Fruit fly (Drosophila melanogaster) whole organism, embryonic: Measurements from ENCODE around the gene MSAmiP.
A peak's percentile ranks its signal among the peaks of the same experiment; 100 is the strongest.

Experiments used
- Bdp1 ChIP-seq: fragments of 200-800 bp; sonication (Bioruptor generic); optimal IDR thresholded peaks from 3 replicates; lab custom pipeline; 2016; ENCODE audit warnings: missing biosample characterization, missing genetic modification characterization
- CG1024 ChIP-seq: fragments of 200-800 bp; sonication (Bioruptor generic); IDR thresholded peaks from 2 replicates; pipeline ENCODE4 v1.3.6; 2022; ENCODE audit warnings: missing biosample characterization, missing genetic modification characterization
- CG11093 ChIP-seq: fragments of 200-800 bp; sonication (Bioruptor generic); IDR thresholded peaks from 3 replicates; pipeline ENCODE4 v1.3.6; 2022; ENCODE audit warnings: missing biosample characterization, missing genetic modification characterization
- CG11723 ChIP-seq: fragments of 200-800 bp; sonication (Bioruptor generic); optimal IDR thresholded peaks from 2 replicates; lab custom pipeline; 2017; ENCODE audit warnings: missing biosample characterization, mild to moderate bottlenecking, missing genetic modification characterization
- CG12219 ChIP-seq: fragments of 200-800 bp; sonication (Bioruptor generic); optimal IDR thresholded peaks from 3 replicates; lab custom pipeline; 2018; ENCODE audit warnings: missing biosample characterization, mild to moderate bottlenecking, missing genetic modification characterization
- CG14710 ChIP-seq: fragments of 200-800 bp; sonication (Bioruptor generic); optimal IDR thresholded peaks from 3 replicates; lab custom pipeline; 2019; ENCODE audit warnings: missing biosample characterization, mild to moderate bottlenecking, missing genetic modification characterization, moderate library complexity
- CG15011 ChIP-seq: fragments of 200-800 bp; sonication (Bioruptor generic); optimal IDR thresholded peaks from 3 replicates; lab custom pipeline; 2018; ENCODE audit warnings: missing biosample characterization, mild to moderate bottlenecking, missing genetic modification characterization
- CG17361 ChIP-seq: fragments of 200-800 bp; sonication (Bioruptor generic); IDR thresholded peaks from 3 replicates; pipeline ENCODE4 v1.3.6; 2022; ENCODE audit warnings: missing biosample characterization, missing genetic modification characterization
- CG2712 ChIP-seq: fragments of 200-800 bp; optimal IDR thresholded peaks from 3 replicates; lab custom pipeline; 2019; ENCODE audit warnings: missing biosample characterization, mild to moderate bottlenecking, missing genetic modification characterization, moderate library complexity
- CG3163 ChIP-seq: fragments of 200-800 bp; sonication (Bioruptor generic); optimal IDR thresholded peaks from 3 replicates; lab custom pipeline; 2016; ENCODE audit warnings: missing biosample characterization, missing genetic modification characterization
- CG34422 ChIP-seq: fragments of 200-800 bp; sonication (Bioruptor generic); IDR thresholded peaks from 3 replicates; pipeline ENCODE4 v1.3.6; 2022; ENCODE audit warnings: missing biosample characterization, missing genetic modification characterization
- CG5180 ChIP-seq: fragments of 200-800 bp; sonication (Bioruptor generic); optimal IDR thresholded peaks from 3 replicates; lab custom pipeline; 2017; ENCODE audit warnings: missing biosample characterization, missing genetic modification characterization, mild to moderate bottlenecking, moderate library complexity, missing genetic modification reagents
- CG7839 ChIP-seq: fragments of 200-800 bp; sonication (Bioruptor generic); optimal IDR thresholded peaks from 3 replicates; lab custom pipeline; 2018; ENCODE audit warnings: missing biosample characterization, mild to moderate bottlenecking, missing genetic modification characterization, moderate library complexity
- CG7987 ChIP-seq: fragments of 200-800 bp; sonication (Bioruptor generic); optimal IDR thresholded peaks from 2 replicates; lab custom pipeline; 2018; ENCODE audit warnings: missing biosample characterization, mild to moderate bottlenecking, missing genetic modification characterization, moderate library complexity
- CG8290 ChIP-seq, 3 experiments: fragments of 200-800 bp; sonication (Bioruptor generic); optimal IDR thresholded peaks; 2 replicates each; lab custom pipeline; 2016 to 2019; ENCODE audit warnings: missing biosample characterization in 3 of 3, missing genetic modification characterization in 3 of 3, mild to moderate bottlenecking in 2 of 3, moderate library complexity in 1 of 3
- CTCF ChIP-seq: fragments of 200-800 bp; sonication (Bioruptor generic); optimal IDR thresholded peaks from 2 replicates; lab custom pipeline; 2017; ENCODE audit warnings: missing biosample characterization, mild to moderate bottlenecking, missing genetic modification characterization, moderate library complexity
- CkIIα-i1 ChIP-seq: fragments of 200-800 bp; sonication (Bioruptor generic); IDR thresholded peaks from 2 replicates; pipeline ENCODE4 v1.3.6; 2022; ENCODE audit warnings: missing biosample characterization, missing genetic modification characterization
- D ChIP-seq, 2 experiments: fragments of 200-800 bp in 1 of 2; fragments of >200 bp in 1 of 2; sonication (Bioruptor generic) in 1 of 2; optimal IDR thresholded peaks; 2 replicates in 1 of 2; 3 replicates in 1 of 2; lab custom pipeline; 2017; ENCODE audit warnings: mild to moderate bottlenecking in 1 of 2, missing biosample characterization in 1 of 2, missing genetic modification characterization in 1 of 2, missing genetic modification reagents in 1 of 2
- Dek ChIP-seq: fragments of 200-800 bp; sonication (Bioruptor generic); optimal IDR thresholded peaks from 3 replicates; lab custom pipeline; 2019; ENCODE audit warnings: missing biosample characterization, mild to moderate bottlenecking, missing genetic modification characterization, moderate library complexity
- Doc2 ChIP-seq: fragments of 200-800 bp; sonication (Bioruptor generic); IDR thresholded peaks from 2 replicates; pipeline ENCODE4 v1.3.6; 2022; ENCODE audit warnings: missing biosample characterization, missing genetic modification characterization
- Dp ChIP-seq: fragments of 200-800 bp; sonication (Bioruptor generic); optimal IDR thresholded peaks from 2 replicates; lab custom pipeline; 2018; ENCODE audit warnings: missing biosample characterization, mild to moderate bottlenecking, missing genetic modification characterization, moderate library complexity
- GATAe ChIP-seq: fragments of 200-800 bp; sonication (Bioruptor generic); conservative IDR thresholded peaks from 2 replicates; pipeline ENCODE4 v1.3.6; 2022; ENCODE audit warnings: missing biosample characterization, missing genetic modification characterization
- Gug ChIP-seq: fragments of 200-800 bp; sonication (Bioruptor generic); IDR thresholded peaks from 4 replicates; pipeline ENCODE4 v1.3.6; 2022; ENCODE audit warnings: missing biosample characterization, missing genetic modification characterization
- Hand ChIP-seq: fragments of 200-800 bp; sonication (Bioruptor generic); optimal IDR thresholded peaks from 2 replicates; lab custom pipeline; 2017; ENCODE audit warnings: mild to moderate bottlenecking, missing biosample characterization, missing genetic modification reagents, missing genetic modification characterization
- Lim3 ChIP-seq: fragments of 200-800 bp; sonication (Bioruptor generic); IDR thresholded peaks from 2 replicates; pipeline ENCODE4 v1.3.6; 2022; ENCODE audit warnings: missing biosample characterization, missing genetic modification characterization
- Mad ChIP-seq: fragments of 200-800 bp; sonication (Bioruptor generic); optimal IDR thresholded peaks from 2 replicates; lab custom pipeline; 2016; ENCODE audit warnings: missing biosample characterization, missing genetic modification characterization
- Myb ChIP-seq: fragments of 200-800 bp; sonication (Bioruptor generic); optimal IDR thresholded peaks from 2 replicates; lab custom pipeline; 2016; ENCODE audit warnings: missing biosample characterization, missing genetic modification characterization
- NK7.1 ChIP-seq: fragments of 200-800 bp; sonication (Bioruptor generic); optimal IDR thresholded peaks from 3 replicates; lab custom pipeline; 2016; ENCODE audit warnings: missing biosample characterization, missing genetic modification characterization
- Opbp ChIP-seq: fragments of 200-800 bp; sonication (Bioruptor generic); IDR thresholded peaks from 3 replicates; pipeline ENCODE4 v1.3.6; 2022; ENCODE audit warnings: missing biosample characterization, missing genetic modification characterization; ENCODE audit not compliant: partially characterized antibody
- Stat92E ChIP-seq, 3 experiments: fragments of >200 bp in 2 of 3; fragments of 200-800 bp in 1 of 3; sonication (Bioruptor generic) in 1 of 3; optimal IDR thresholded peaks; 2 replicates each; lab custom pipeline; 2017 to 2019; ENCODE audit warnings: missing biosample characterization in 3 of 3, missing genetic modification characterization in 3 of 3, mild to moderate bottlenecking in 1 of 3, moderate library complexity in 1 of 3
- Xbp1 ChIP-seq: fragments of 200-800 bp; sonication (Bioruptor generic); optimal IDR thresholded peaks from 3 replicates; lab custom pipeline; 2016; ENCODE audit warnings: missing biosample characterization, mild to moderate bottlenecking, missing genetic modification characterization
- bsh ChIP-seq, 2 experiments: fragments of 200-800 bp; sonication (Bioruptor generic); optimal IDR thresholded peaks; 2 replicates each; lab custom pipeline; 2017 to 2018; ENCODE audit warnings: mild to moderate bottlenecking in 2 of 2, missing biosample characterization in 2 of 2, missing genetic modification characterization in 2 of 2, moderate library complexity in 1 of 2
- fd96Cb ChIP-seq: fragments of 200-800 bp; sonication (Bioruptor generic); optimal IDR thresholded peaks from 2 replicates; lab custom pipeline; 2018; ENCODE audit warnings: missing biosample characterization, mild to moderate bottlenecking, missing genetic modification characterization, moderate library complexity
- hkb ChIP-seq, 2 experiments: fragments of 200-800 bp in 1 of 2; fragments of >200 bp in 1 of 2; sonication (Bioruptor generic) in 1 of 2; IDR thresholded peaks in 1 of 2; optimal IDR thresholded peaks in 1 of 2; 2 replicates each; pipeline versions ENCODE4 v1.3.6 to Lab custom; 2017 to 2022; ENCODE audit warnings: missing biosample characterization in 1 of 2, missing genetic modification characterization in 1 of 2
- knrl ChIP-seq: fragments of 200-800 bp; sonication (Bioruptor generic); IDR thresholded peaks from 3 replicates; pipeline ENCODE4 v1.3.6; 2022; ENCODE audit warnings: missing biosample characterization, missing genetic modification characterization; ENCODE audit not compliant: partially characterized antibody
- lilli ChIP-seq: fragments of 200-800 bp; sonication (Bioruptor generic); optimal IDR thresholded peaks from 3 replicates; lab custom pipeline; 2016; ENCODE audit warnings: missing biosample characterization, missing genetic modification characterization
- nmo ChIP-seq: fragments of 200-800 bp; sonication (Bioruptor generic); optimal IDR thresholded peaks from 2 replicates; lab custom pipeline; 2018; ENCODE audit warnings: missing biosample characterization, mild to moderate bottlenecking, missing genetic modification characterization, moderate library complexity
- onecut ChIP-seq: fragments of 200-800 bp; sonication (Bioruptor generic); IDR thresholded peaks from 2 replicates; pipeline ENCODE4 v1.3.6; 2022; ENCODE audit warnings: missing biosample characterization, missing genetic modification characterization
- peb ChIP-seq: fragments of 200-800 bp; sonication (Bioruptor generic); IDR thresholded peaks from 2 replicates; pipeline ENCODE4 v1.3.6; 2022; ENCODE audit warnings: missing biosample characterization, missing genetic modification characterization
- pfk ChIP-seq: fragments of 200-800 bp; sonication (Bioruptor generic); optimal IDR thresholded peaks from 2 replicates; lab custom pipeline; 2018; ENCODE audit warnings: missing biosample characterization, mild to moderate bottlenecking, missing genetic modification characterization, moderate library complexity
- prd ChIP-seq, 3 experiments: fragments of >200 bp in 2 of 3; fragments of 200-800 bp in 1 of 3; sonication (Bioruptor generic) in 1 of 3; optimal IDR thresholded peaks in 2 of 3; IDR thresholded peaks in 1 of 3; 2 replicates in 2 of 3; 3 replicates in 1 of 3; pipeline versions ENCODE4 v1.3.6 to Lab custom; 2017 to 2022; ENCODE audit warnings: missing biosample characterization in 1 of 3, missing genetic modification characterization in 1 of 3
- pum ChIP-seq: fragments of 200-800 bp; sonication (Bioruptor generic); optimal IDR thresholded peaks from 2 replicates; lab custom pipeline; 2016; ENCODE audit warnings: missing biosample characterization, missing genetic modification characterization
- sc ChIP-seq, 3 experiments: fragments of >200 bp in 2 of 3; fragments of 200-800 bp in 1 of 3; sonication (Bioruptor generic) in 1 of 3; optimal IDR thresholded peaks; 2 replicates in 2 of 3; 3 replicates in 1 of 3; lab custom pipeline; 2017; ENCODE audit warnings: mild to moderate bottlenecking in 1 of 3, missing biosample characterization in 1 of 3, missing genetic modification characterization in 1 of 3, missing genetic modification reagents in 1 of 3
- seq ChIP-seq: fragments of 200-800 bp; sonication (Bioruptor generic); IDR thresholded peaks from 2 replicates; pipeline ENCODE4 v1.3.6; 2022; ENCODE audit warnings: missing biosample characterization, missing genetic modification characterization
- tll ChIP-seq, 2 experiments: fragments of 200-800 bp in 1 of 2; fragments of >200 bp in 1 of 2; sonication (Bioruptor generic) in 1 of 2; optimal IDR thresholded peaks; 2 replicates each; lab custom pipeline; 2017 to 2019; ENCODE audit warnings: missing biosample characterization in 2 of 2, missing genetic modification characterization in 2 of 2, mild to moderate bottlenecking in 1 of 2, moderate library complexity in 1 of 2
- unc-4 ChIP-seq: fragments of 200-800 bp; sonication (Bioruptor generic); IDR thresholded peaks from 2 replicates; pipeline ENCODE4 v1.3.6; 2022; ENCODE audit warnings: missing biosample characterization, missing genetic modification characterization; ENCODE audit not compliant: partially characterized antibody
- yki ChIP-seq: fragments of >200 bp; optimal IDR thresholded peaks from 3 replicates; lab custom pipeline; 2018
- zfh1 ChIP-seq: fragments of 200-800 bp; sonication (Bioruptor generic); IDR thresholded peaks from 3 replicates; pipeline ENCODE4 v1.3.6; 2022; ENCODE audit warnings: missing biosample characterization, missing genetic modification characterization

MSAmiP gene

DNA sequence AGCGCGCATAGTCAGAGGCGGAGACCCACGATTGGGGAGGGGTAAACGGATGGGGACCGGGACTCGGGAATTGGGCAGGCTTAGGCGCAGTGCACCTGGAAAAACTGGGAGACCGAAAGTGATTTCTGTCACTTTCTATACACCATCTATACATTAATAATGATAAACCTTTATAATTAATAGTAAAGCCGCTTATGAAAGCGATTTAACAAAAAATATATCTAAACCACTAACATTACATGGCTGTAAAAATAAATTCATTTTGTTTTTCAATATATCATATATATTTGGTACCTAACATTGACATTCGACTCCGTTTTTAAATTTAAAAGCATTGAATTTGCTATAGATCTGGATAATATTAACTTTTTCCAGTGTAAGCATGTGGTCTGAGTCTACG, 95.1 kb downstream of the MSAmiP start (continued):
- TF ChIP-seq CG7839 (tag; lab: Kevin White, UChicago) (peak; percentile 59), CG11723 (no peak), onecut (no peak), CG1024 (GFP tag; lab: Robert Waterston, UW) (no peak), sc (optimal IDR thresholded peaks at IDR 0.05; lab: Kevin White, UChicago) (no peak), sc (GFP tag; optimal IDR thresholded peaks at IDR 0.05; lab: Kevin White, UChicago) (peak; percentile 8), Bdp1 (GFP tag; lab: Kevin White, UChicago) (no peak), CG3163 (GFP tag; lab: Kevin White, UChicago) (no peak), NK7.1 (GFP tag; lab: Kevin White, UChicago) (no peak), CG11093 (no peak; the same call in 2 of the 3 replicates), Stat92E (GFP tag; optimal IDR thresholded peaks at IDR 0.05; lab: Kevin White, UChicago) (peak in 1 of 3 experiments; percentile 7), CG8290 (GFP tag; optimal IDR thresholded peaks at IDR 0.05; lab: Kevin White, UChicago) (no peak), CG8290 (tag; optimal IDR thresholded peaks at IDR 0.05; lab: Kevin White, UChicago) (no peak), Lim3 (GFP tag; lab: Robert Waterston, UW) (no peak), bsh (GFP tag; optimal IDR thresholded peaks at IDR 0.05; lab: Kevin White, UChicago) (peak in 1 of 2 experiments; percentile 24), Dp (GFP tag; lab: Kevin White, UChicago) (no peak), CG12219 (GFP tag; lab: Kevin White, UChicago) (no peak), zfh1 (GFP tag; lab: Robert Waterston, UW) (no peak), CG15011 (no peak), D (optimal IDR thresholded peaks at IDR 0.05; lab: Kevin White, UChicago) (no peak), D (GFP tag; optimal IDR thresholded peaks at IDR 0.05; lab: Kevin White, UChicago) (peak; percentile 26), hkb (optimal IDR thresholded peaks at IDR 0.05; lab: Kevin White, UChicago) (no peak), hkb (GFP tag; IDR thresholded peaks at IDR 0.05; lab: Robert Waterston, UW) (no peak), Mad (GFP tag; lab: Kevin White, UChicago) (no peak), yki (lab: Kevin White, UChicago) (no peak), CG2712 (peak; percentile 83), CG5180 (no peak), peb (GFP tag; lab: Robert Waterston, UW) (0 out of 2 replicates have a peak, but pooled peaks have one; percentile 26), Hand (GFP tag; lab: Kevin White, UChicago) (no peak), Xbp1 (GFP tag; lab: Kevin White, UChicago) (peak; percentile 27), unc-4 (GFP tag; lab: Robert Waterston, UW) (no peak), Dek (no peak), Doc2 (GFP tag; lab: Robert Waterston, UW) (no peak), nmo (GFP tag; lab: Kevin White, UChicago) (peak; percentile 50), prd (optimal IDR thresholded peaks at IDR 0.05; lab: Kevin White, UChicago) (no peak), prd (GFP tag; IDR thresholded peaks at IDR 0.05; lab: Robert Waterston, UW) (peak; percentile 20; the same call in 1 of the 3 replicates), CG7987 (GFP tag; lab: Kevin White, UChicago) (no peak), CG17361 (GFP tag; lab: Robert Waterston, UW) (peak; percentile 78; the same call in 2 of the 3 replicates), seq (no peak), lilli (GFP tag; lab: Kevin White, UChicago) (no peak), fd96Cb (tag; lab: Kevin White, UChicago) (peak; percentile 31), CkIIα-i1 (GFP tag; lab: Robert Waterston, UW) (no peak), CG14710 (tag; lab: Kevin White, UChicago) (peak; percentile 48), Myb (GFP tag; lab: Kevin White, UChicago) (no peak), CTCF (GFP tag; lab: Kevin White, UChicago) (no peak), Opbp (GFP tag; lab: Robert Waterston, UW) (no peak), pum (GFP tag; lab: Kevin White, UChicago) (no peak), Gug (GFP tag; lab: Robert Waterston, UW) (no peak), knrl (GFP tag; lab: Robert Waterston, UW) (no peak), GATAe (GFP tag; lab: Robert Waterston, UW) (no peak), tll (GFP tag; optimal IDR thresholded peaks at IDR 0.05; lab: Kevin White, UChicago) (no peak), CG34422 (GFP tag; lab: Robert Waterston, UW) (no peak), pfk (no peak)
